Fruit fly (Drosophila melanogaster) whole organism, embryonic: Measurements from ENCODE around the gene CG10137.

Source experiments
- Abd-B ChIP-seq: fragments of 200-800 bp; sonication (Bioruptor generic); optimal IDR thresholded peaks from 2 replicates; lab custom pipeline; 2018; ENCODE audit warnings: missing biosample characterization, mild to moderate bottlenecking, missing genetic modification characterization, moderate library complexity
- Atf6 ChIP-seq: fragments of 200-800 bp; sonication (Bioruptor generic); IDR thresholded peaks from 2 replicates; pipeline ENCODE4 v1.3.6; 2022; ENCODE audit warnings: missing biosample characterization, missing genetic modification characterization
- Bgb ChIP-seq: fragments of 200-800 bp; sonication (Bioruptor generic); IDR thresholded peaks from 2 replicates; pipeline ENCODE4 v1.3.6; 2022; ENCODE audit warnings: missing biosample characterization, missing genetic modification characterization; ENCODE audit not compliant: partially characterized antibody
- Bteb2 ChIP-seq: fragments of 200-800 bp; sonication (Bioruptor generic); optimal IDR thresholded peaks from 2 replicates; lab custom pipeline; 2016; ENCODE audit warnings: missing biosample characterization, missing genetic modification characterization
- CG10147 ChIP-seq: fragments of 200-800 bp; sonication (Bioruptor generic); optimal IDR thresholded peaks from 2 replicates; lab custom pipeline; 2019; ENCODE audit warnings: missing biosample characterization, mild to moderate bottlenecking, missing genetic modification characterization, moderate library complexity
- CG11085 ChIP-seq: fragments of 200-800 bp; sonication (Bioruptor generic); IDR thresholded peaks from 2 replicates; pipeline ENCODE4 v1.3.6; 2022; ENCODE audit warnings: missing biosample characterization, missing genetic modification characterization
- CG12391 ChIP-seq: fragments of 200-800 bp; sonication (Bioruptor generic); optimal IDR thresholded peaks from 3 replicates; lab custom pipeline; 2018; ENCODE audit warnings: missing biosample characterization, mild to moderate bottlenecking, missing genetic modification characterization, moderate library complexity
- CG12659 ChIP-seq: fragments of 200-800 bp; sonication (Bioruptor generic); optimal IDR thresholded peaks from 3 replicates; lab custom pipeline; 2017; ENCODE audit warnings: mild to moderate bottlenecking, missing biosample characterization, missing genetic modification reagents, missing genetic modification characterization
- CG13775 ChIP-seq: fragments of 200-800 bp; sonication (Bioruptor generic); optimal IDR thresholded peaks from 3 replicates; lab custom pipeline; 2017; ENCODE audit warnings: missing biosample characterization, mild to moderate bottlenecking, missing genetic modification characterization
- CG14014 ChIP-seq: fragments of 200-800 bp; sonication (Bioruptor generic); IDR thresholded peaks from 2 replicates; pipeline ENCODE4 v1.3.6; 2022; ENCODE audit warnings: missing biosample characterization, missing genetic modification characterization
- CG14441 ChIP-seq: fragments of 200-800 bp; sonication (Bioruptor generic); IDR thresholded peaks from 2 replicates; pipeline ENCODE4 v1.3.6; 2022; ENCODE audit warnings: missing biosample characterization, missing genetic modification characterization
- CG14710 ChIP-seq: fragments of 200-800 bp; sonication (Bioruptor generic); optimal IDR thresholded peaks from 3 replicates; lab custom pipeline; 2019; ENCODE audit warnings: missing biosample characterization, mild to moderate bottlenecking, missing genetic modification characterization, moderate library complexity
- CG15073 ChIP-seq: fragments of 200-800 bp; sonication (Bioruptor generic); optimal IDR thresholded peaks from 2 replicates; lab custom pipeline; 2016; ENCODE audit warnings: missing biosample characterization, missing genetic modification characterization
- CG1602 ChIP-seq: fragments of 200-800 bp; sonication (Bioruptor generic); optimal IDR thresholded peaks from 3 replicates; lab custom pipeline; 2016; ENCODE audit warnings: missing biosample characterization, missing genetic modification characterization
- CG16813 ChIP-seq: fragments of 200-800 bp; sonication (Bioruptor generic); IDR thresholded peaks from 3 replicates; pipeline ENCODE4 v1.3.6; 2022; ENCODE audit warnings: missing biosample characterization, missing genetic modification characterization; ENCODE audit not compliant: partially characterized antibody
- CG2202 ChIP-seq: fragments of 200-800 bp; sonication (Bioruptor generic); optimal IDR thresholded peaks from 2 replicates; lab custom pipeline; 2018; ENCODE audit warnings: missing biosample characterization, mild to moderate bottlenecking, missing genetic modification characterization
- CG2875 ChIP-seq: fragments of 200-800 bp; sonication (Bioruptor generic); optimal IDR thresholded peaks from 2 replicates; lab custom pipeline; 2017; ENCODE audit warnings: missing biosample characterization, mild to moderate bottlenecking, missing genetic modification characterization, missing genetic modification reagents
- CG30020 ChIP-seq: fragments of 200-800 bp; optimal IDR thresholded peaks from 2 replicates; lab custom pipeline; 2019; ENCODE audit warnings: missing biosample characterization, mild to moderate bottlenecking, missing genetic modification characterization, moderate library complexity
- CG3281 ChIP-seq: fragments of 200-800 bp; sonication (Bioruptor generic); optimal IDR thresholded peaks from 3 replicates; lab custom pipeline; 2017; ENCODE audit warnings: missing biosample characterization, mild to moderate bottlenecking, missing genetic modification characterization
- CG43689 ChIP-seq: fragments of 200-800 bp; sonication (Bioruptor generic); IDR thresholded peaks from 2 replicates; pipeline ENCODE4 v1.3.6; 2022; ENCODE audit warnings: missing biosample characterization, missing genetic modification characterization
- CG4424 ChIP-seq: fragments of 200-800 bp; sonication (Bioruptor generic); optimal IDR thresholded peaks from 3 replicates; lab custom pipeline; 2016; ENCODE audit warnings: missing biosample characterization, missing genetic modification characterization
- Camta ChIP-seq: fragments of 200-800 bp; sonication (Bioruptor generic); optimal IDR thresholded peaks from 2 replicates; lab custom pipeline; 2016; ENCODE audit warnings: missing biosample characterization, missing genetic modification characterization
- Dbx ChIP-seq: fragments of 200-800 bp; sonication (Bioruptor generic); IDR thresholded peaks from 3 replicates; pipeline ENCODE4 v1.3.6; 2022; ENCODE audit warnings: missing biosample characterization, missing genetic modification characterization
- Dll ChIP-seq: fragments of 200-800 bp; sonication (Bioruptor generic); IDR thresholded peaks from 4 replicates; pipeline ENCODE4 v1.3.6; 2022; ENCODE audit warnings: missing biosample characterization, missing genetic modification characterization; ENCODE audit not compliant: partially characterized antibody
- E2f1 ChIP-seq: fragments of 200-800 bp; sonication (Bioruptor generic); IDR thresholded peaks from 2 replicates; pipeline ENCODE4 v1.3.6; 2022; ENCODE audit warnings: missing biosample characterization, missing genetic modification characterization
- Ets97D ChIP-seq: fragments of 200-800 bp; sonication (Bioruptor generic); optimal IDR thresholded peaks from 3 replicates; lab custom pipeline; 2016; ENCODE audit warnings: missing biosample characterization, missing genetic modification characterization
- Fer3 ChIP-seq: fragments of 200-800 bp; sonication (Bioruptor generic); optimal IDR thresholded peaks from 2 replicates; lab custom pipeline; 2018; ENCODE audit warnings: missing biosample characterization, mild to moderate bottlenecking, missing genetic modification characterization, moderate library complexity
- HmgZ ChIP-seq: fragments of 200-800 bp; sonication (Bioruptor generic); optimal IDR thresholded peaks from 2 replicates; lab custom pipeline; 2018; ENCODE audit warnings: missing biosample characterization, mild to moderate bottlenecking, missing genetic modification characterization
- MESR4 ChIP-seq: fragments of 200-800 bp; sonication (Bioruptor generic); optimal IDR thresholded peaks from 2 replicates; lab custom pipeline; 2018; ENCODE audit warnings: missing biosample characterization, mild to moderate bottlenecking, missing genetic modification characterization, moderate library complexity
- Mes4 ChIP-seq: fragments of 200-800 bp; sonication (Bioruptor generic); optimal IDR thresholded peaks from 2 replicates; lab custom pipeline; 2016; ENCODE audit warnings: missing biosample characterization, missing genetic modification characterization
- NFAT ChIP-seq: fragments of 200-800 bp; sonication (Bioruptor generic); IDR thresholded peaks from 2 replicates; pipeline ENCODE4 v1.3.6; 2022; ENCODE audit warnings: missing biosample characterization, missing genetic modification characterization
- Ptx1 ChIP-seq: fragments of 200-800 bp; sonication (Bioruptor generic); IDR thresholded peaks from 2 replicates; pipeline ENCODE4 v1.3.6; 2022; ENCODE audit warnings: missing biosample characterization, missing genetic modification characterization
- Scr ChIP-seq: fragments of 200-800 bp; sonication (Bioruptor generic); IDR thresholded peaks from 2 replicates; pipeline ENCODE4 v1.3.6; 2022; ENCODE audit warnings: missing biosample characterization, missing genetic modification characterization; ENCODE audit not compliant: partially characterized antibody
- Six4 ChIP-seq: fragments of 200-800 bp; sonication (Bioruptor generic); optimal IDR thresholded peaks from 2 replicates; lab custom pipeline; 2016; ENCODE audit warnings: missing biosample characterization, missing genetic modification characterization
- Sox102F ChIP-seq: fragments of 200-800 bp; sonication (Bioruptor generic); optimal IDR thresholded peaks from 2 replicates; lab custom pipeline; 2018; ENCODE audit warnings: missing biosample characterization, mild to moderate bottlenecking, missing genetic modification characterization, moderate library complexity
- Xbp1 ChIP-seq: fragments of 200-800 bp; sonication (Bioruptor generic); optimal IDR thresholded peaks from 3 replicates; lab custom pipeline; 2016; ENCODE audit warnings: missing biosample characterization, mild to moderate bottlenecking, missing genetic modification characterization
- amos ChIP-seq: fragments of 200-800 bp; sonication (Bioruptor generic); IDR thresholded peaks from 2 replicates; pipeline ENCODE4 v1.3.6; 2022; ENCODE audit warnings: missing biosample characterization, missing genetic modification characterization; ENCODE audit not compliant: partially characterized antibody
- ash1 ChIP-seq: fragments of 200-800 bp; sonication (Bioruptor generic); optimal IDR thresholded peaks from 2 replicates; lab custom pipeline; 2018; ENCODE audit warnings: missing biosample characterization, mild to moderate bottlenecking, missing genetic modification characterization
- bbx ChIP-seq: fragments of 200-800 bp; sonication (Bioruptor generic); IDR thresholded peaks from 2 replicates; pipeline ENCODE4 v1.3.6; 2022; ENCODE audit warnings: missing biosample characterization, missing genetic modification characterization; ENCODE audit not compliant: partially characterized antibody
- gcm2 ChIP-seq: fragments of 200-800 bp; sonication (Bioruptor generic); optimal IDR thresholded peaks from 2 replicates; lab custom pipeline; 2016; ENCODE audit warnings: missing biosample characterization, missing genetic modification characterization
- gro ChIP-seq: fragments of 200-800 bp; sonication (Bioruptor generic); optimal IDR thresholded peaks from 2 replicates; lab custom pipeline; 2016; ENCODE audit warnings: missing biosample characterization, missing genetic modification characterization
- kay ChIP-seq: fragments of 200-800 bp; sonication (Bioruptor generic); optimal IDR thresholded peaks from 2 replicates; lab custom pipeline; 2016; ENCODE audit warnings: missing biosample characterization, missing genetic modification characterization
- ken ChIP-seq: fragments of 200-800 bp; sonication (Bioruptor generic); IDR thresholded peaks from 3 replicates; pipeline ENCODE4 v1.3.6; 2022; ENCODE audit warnings: missing biosample characterization, missing genetic modification characterization
- nmo ChIP-seq: fragments of 200-800 bp; sonication (Bioruptor generic); optimal IDR thresholded peaks from 2 replicates; lab custom pipeline; 2018; ENCODE audit warnings: missing biosample characterization, mild to moderate bottlenecking, missing genetic modification characterization, moderate library complexity
- ro ChIP-seq: fragments of 200-800 bp; sonication (Bioruptor generic); IDR thresholded peaks from 2 replicates; pipeline ENCODE4 v1.3.6; 2022; ENCODE audit warnings: missing biosample characterization, missing genetic modification characterization
- salm ChIP-seq: fragments of 200-800 bp; sonication (Bioruptor generic); optimal IDR thresholded peaks from 2 replicates; lab custom pipeline; 2018; ENCODE audit warnings: missing biosample characterization, mild to moderate bottlenecking, missing genetic modification characterization
- slbo ChIP-seq: fragments of 200-800 bp; sonication (Bioruptor generic); IDR thresholded peaks from 2 replicates; pipeline ENCODE4 v1.3.6; 2022; ENCODE audit warnings: missing biosample characterization, missing genetic modification characterization
- tna ChIP-seq: fragments of 200-800 bp; sonication (Bioruptor generic); IDR thresholded peaks from 2 replicates; pipeline ENCODE4 v1.3.6; 2022; ENCODE audit warnings: missing biosample characterization, missing genetic modification characterization; ENCODE audit not compliant: partially characterized antibody
- zfh2 ChIP-seq: fragments of 200-800 bp; sonication (Bioruptor generic); optimal IDR thresholded peaks from 2 replicates; lab custom pipeline; 2016; ENCODE audit warnings: missing biosample characterization, missing genetic modification characterization

The CG10137 gene

dm6 chr2L:19489997-19490461, 36.5 kb upstream of the CG10137 start, which contains the start of the genes CG10194 and CG18094 (continued):
- TF ChIP-seq CG16813 (peak; percentile 44; the same call in 2 of the 3 replicates), CG12391 (tag; lab: Kevin White, UChicago) (peak; percentile 66), CG12659 (peak; percentile 35), CG15073 (GFP tag; lab: Kevin White, UChicago) (no peak), slbo (peak; percentile 71), Bteb2 (peak; percentile 17), Six4 (GFP tag; lab: Kevin White, UChicago) (peak; percentile 10), CG4424 (GFP tag; lab: Kevin White, UChicago) (peak; percentile 16), ken (GFP tag; lab: Robert Waterston, UW) (no peak), Sox102F (GFP tag; lab: Kevin White, UChicago) (no peak), CG10147 (no peak), Bgb (GFP tag; lab: Robert Waterston, UW) (peak; percentile 66; the same call in 1 of the 2 replicates), CG43689 (GFP tag; lab: Robert Waterston, UW) (no peak), E2f1 (GFP tag; lab: Robert Waterston, UW) (0 out of 2 replicates have a peak, but pooled peaks have one; percentile 24), Atf6 (GFP tag; lab: Robert Waterston, UW) (0 out of 2 replicates have a peak, but pooled peaks have one; percentile 33), Scr (GFP tag; lab: Robert Waterston, UW) (peak; percentile 47; the same call in 1 of the 2 replicates), Abd-B (peak; percentile 18), gro (no peak), HmgZ (peak; percentile 43), salm (tag; lab: Kevin White, UChicago) (no peak), CG30020 (tag; lab: Kevin White, UChicago) (no peak), Ets97D (GFP tag; lab: Kevin White, UChicago) (peak; percentile 1), Fer3 (tag; lab: Kevin White, UChicago) (peak; percentile 47), CG2875 (GFP tag; lab: Kevin White, UChicago) (no peak), CG14710 (peak; percentile 21), Mes4 (no peak), Ptx1 (GFP tag; lab: Robert Waterston, UW) (peak; percentile 41; the same call in 1 of the 2 replicates), CG11085 (GFP tag; lab: Robert Waterston, UW) (no peak), Dll (GFP tag; lab: Robert Waterston, UW) (peak; percentile 72), gcm2 (GFP tag; lab: Kevin White, UChicago) (no peak), CG14014 (GFP tag; lab: Robert Waterston, UW) (0 out of 2 replicates have a peak, but pooled peaks have one; percentile 6), nmo (GFP tag; lab: Kevin White, UChicago) (peak; percentile 47), Xbp1 (GFP tag; lab: Kevin White, UChicago) (peak; percentile 52), Dbx (GFP tag; lab: Robert Waterston, UW) (0 out of 3 replicates have a peak, but pooled peaks have one; percentile 35), CG13775 (peak; percentile 47), Camta (GFP tag; lab: Kevin White, UChicago) (no peak), ash1 (GFP tag; lab: Kevin White, UChicago) (no peak), CG14441 (GFP tag; lab: Robert Waterston, UW) (peak; percentile 30; the same call in 1 of the 2 replicates), kay (GFP tag; lab: Kevin White, UChicago) (peak; percentile 2), CG3281 (GFP tag; lab: Kevin White, UChicago) (peak; percentile 40), MESR4 (GFP tag; lab: Kevin White, UChicago) (peak; percentile 35), tna (0 out of 2 replicates have a peak, but pooled peaks have one; percentile 26), CG1602 (peak; percentile 39), bbx (peak; percentile 82), ro (no peak), NFAT (GFP tag; lab: Robert Waterston, UW) (no peak), zfh2 (GFP tag; lab: Kevin White, UChicago) (no peak), CG2202 (tag; lab: Kevin White, UChicago) (peak; percentile 3), amos (GFP tag; lab: Robert Waterston, UW) (peak; percentile 69; the same call in 1 of the 2 replicates)
